Worm (Caenorhabditis elegans) whole organism, mixed stage, embryonic: ENCODE measurements around the gene ZK742.4.
A peak's percentile ranks its signal among the peaks of the same experiment; 100 is the strongest.

Experiments used
- M03D4.4 ChIP-seq: sonication (generic microtip); optimal IDR thresholded peaks from 2 replicates; lab custom pipeline; 2017; ENCODE audit warnings: mild to moderate bottlenecking, missing genetic modification characterization, missing compliant biosample characterization
- blmp-1 ChIP-seq: fragments of 150-350 bp; optimal IDR thresholded peaks from 2 replicates; lab custom pipeline; 2014; ENCODE audit warnings: missing biosample characterization, missing genetic modification characterization
- ceh-39 ChIP-seq: fragments of 150-350 bp; optimal IDR thresholded peaks from 2 replicates; lab custom pipeline; 2014; ENCODE audit warnings: missing biosample characterization, missing genetic modification characterization
- ceh-83 ChIP-seq: fragments of 200-800 bp; sonication (Bioruptor generic); optimal IDR thresholded peaks from 2 replicates; lab custom pipeline; 2018; ENCODE audit warnings: mild to moderate bottlenecking, missing genetic modification characterization, missing compliant biosample characterization
- ces-1 ChIP-seq: fragments of 150-350 bp; optimal IDR thresholded peaks from 2 replicates; lab custom pipeline; 2014; ENCODE audit warnings: missing biosample characterization, missing genetic modification reagents, missing genetic modification characterization
- cnd-1 ChIP-seq: fragments of 200-800 bp; sonication (Bioruptor generic); optimal IDR thresholded peaks from 2 replicates; lab custom pipeline; 2018; ENCODE audit warnings: mild to moderate bottlenecking, missing genetic modification characterization, missing compliant biosample characterization
- drap-1 ChIP-seq: fragments of 200-800 bp; sonication (Bioruptor generic); optimal IDR thresholded peaks from 3 replicates; lab custom pipeline; 2018; ENCODE audit warnings: mild to moderate bottlenecking, missing genetic modification characterization, missing compliant biosample characterization
- elt-1 ChIP-seq: sonication (generic microtip); optimal IDR thresholded peaks from 2 replicates; lab custom pipeline; 2017; ENCODE audit warnings: missing genetic modification characterization, mild to moderate bottlenecking, missing compliant biosample characterization, antibody characterized with exemption, moderate library complexity, borderline replicate concordance; ENCODE audit not compliant: insufficient read depth
- elt-3 ChIP-seq: fragments of 150-350 bp; optimal IDR thresholded peaks from 2 replicates; lab custom pipeline; 2014; ENCODE audit warnings: missing biosample characterization, missing genetic modification characterization
- flh-1 ChIP-seq: fragments of 200-800 bp; sonication (Bioruptor generic); optimal IDR thresholded peaks from 2 replicates; lab custom pipeline; 2018; ENCODE audit warnings: mild to moderate bottlenecking, missing genetic modification characterization, moderate library complexity, missing compliant biosample characterization
- hlh-1 ChIP-seq: fragments of 150-350 bp; optimal IDR thresholded peaks from 2 replicates; lab custom pipeline; 2014; ENCODE audit warnings: missing biosample characterization, missing genetic modification reagents, missing genetic modification characterization
- lin-13 ChIP-seq: fragments of 150-350 bp; optimal IDR thresholded peaks from 2 replicates; lab custom pipeline; 2014; ENCODE audit warnings: missing biosample characterization, missing genetic modification characterization
- lin-32 ChIP-seq: fragments of 200-800 bp; sonication (Bioruptor generic); optimal IDR thresholded peaks from 2 replicates; lab custom pipeline; 2018; ENCODE audit warnings: mild to moderate bottlenecking, missing genetic modification characterization, missing compliant biosample characterization
- lsy-2 ChIP-seq: fragments of 150-350 bp; optimal IDR thresholded peaks from 2 replicates; lab custom pipeline; 2014; ENCODE audit warnings: missing biosample characterization, missing genetic modification characterization
- mab-5 ChIP-seq: fragments of 150-350 bp; optimal IDR thresholded peaks from 2 replicates; lab custom pipeline; 2014; ENCODE audit warnings: missing biosample characterization, missing genetic modification characterization
- mep-1 ChIP-seq: fragments of 150-350 bp; optimal IDR thresholded peaks from 2 replicates; lab custom pipeline; 2017; ENCODE audit warnings: missing biosample characterization, missing genetic modification reagents, missing genetic modification characterization, inconsistent platforms
- mls-2 ChIP-seq: sonication (generic microtip); optimal IDR thresholded peaks from 2 replicates; lab custom pipeline; 2016; ENCODE audit warnings: mild to moderate bottlenecking, missing genetic modification characterization, moderate library complexity, missing compliant biosample characterization
- nhr-12 ChIP-seq: fragments of 150-350 bp; optimal IDR thresholded peaks from 2 replicates; lab custom pipeline; 2014; ENCODE audit warnings: missing biosample characterization, missing genetic modification characterization
- nhr-2 ChIP-seq: fragments of 150-350 bp; optimal IDR thresholded peaks from 2 replicates; lab custom pipeline; 2014; ENCODE audit warnings: missing biosample characterization, missing genetic modification characterization
- nhr-76 ChIP-seq: sonication (generic microtip); optimal IDR thresholded peaks from 2 replicates; lab custom pipeline; 2017; ENCODE audit warnings: missing biosample characterization, missing genetic modification characterization
- pha-4 ChIP-seq: fragments of 150-350 bp; optimal IDR thresholded peaks from 2 replicates; lab custom pipeline; 2018; ENCODE audit warnings: missing biosample characterization, missing genetic modification reagents, missing genetic modification characterization
- sem-2 ChIP-seq: fragments of 200-800 bp; sonication (Bioruptor generic); optimal IDR thresholded peaks from 2 replicates; lab custom pipeline; 2018; ENCODE audit warnings: mild to moderate bottlenecking, missing genetic modification characterization, missing compliant biosample characterization
- snpc-4 ChIP-seq: fragments of 150-350 bp; optimal IDR thresholded peaks from 2 replicates; lab custom pipeline; 2014; ENCODE audit warnings: missing biosample characterization, missing genetic modification characterization
- sptf-1 ChIP-seq: sonication (generic microtip); optimal IDR thresholded peaks from 2 replicates; lab custom pipeline; 2017; ENCODE audit warnings: mild to moderate bottlenecking, missing genetic modification characterization, moderate library complexity, missing compliant biosample characterization
- tbx-8 ChIP-seq: fragments of 200-800 bp; sonication (Bioruptor generic); optimal IDR thresholded peaks from 2 replicates; lab custom pipeline; 2018; ENCODE audit warnings: mild to moderate bottlenecking, missing genetic modification characterization, moderate library complexity, missing compliant biosample characterization
- unc-120 ChIP-seq: sonication (generic microtip); optimal IDR thresholded peaks from 2 replicates; lab custom pipeline; 2017; ENCODE audit warnings: missing genetic modification characterization, missing compliant biosample characterization; ENCODE audit not compliant: poor library complexity, severe bottlenecking
- unc-39 ChIP-seq: fragments of 150-350 bp; optimal IDR thresholded peaks from 2 replicates; lab custom pipeline; 2014; ENCODE audit warnings: missing biosample characterization, missing genetic modification characterization
- unc-62 ChIP-seq: fragments of 150-350 bp; optimal IDR thresholded peaks from 2 replicates; lab custom pipeline; 2014; ENCODE audit warnings: missing biosample characterization, missing genetic modification reagents, missing genetic modification characterization
- zip-8 ChIP-seq: fragments of 150-350 bp; optimal IDR thresholded peaks from 2 replicates; lab custom pipeline; 2014; ENCODE audit warnings: missing biosample characterization, missing genetic modification characterization
- ztf-11 ChIP-seq: fragments of 150-350 bp; optimal IDR thresholded peaks from 2 replicates; lab custom pipeline; 2014; ENCODE audit warnings: missing biosample characterization, missing genetic modification characterization

ZK742.4 gene

DNA sequence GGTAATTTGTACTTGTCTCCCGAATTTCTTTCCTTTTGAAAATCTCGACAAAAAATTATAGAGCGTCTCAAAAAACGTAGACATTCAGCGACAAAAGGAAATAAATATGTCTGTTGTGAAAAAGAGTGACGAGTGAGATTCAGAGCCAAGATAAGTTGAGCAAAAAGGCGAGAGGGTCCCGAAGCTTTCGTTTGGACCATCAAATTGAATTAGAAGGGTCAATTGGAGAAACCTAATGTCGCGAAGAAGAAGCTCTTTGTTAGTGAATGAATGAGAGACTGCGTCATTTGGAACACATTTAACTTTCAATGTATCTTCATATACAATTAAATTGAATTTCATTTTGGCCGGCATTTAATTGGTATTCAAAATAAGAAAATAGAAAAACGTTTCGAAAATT, 4.9 kb upstream of the ZK742.4 start:
- TF ChIP-seq pha-4 (tag; lab: Kevin White, UChicago) (no peak), ces-1 (GFP tag; lab: Kevin White, UChicago) (peak; percentile 97)

DNA sequence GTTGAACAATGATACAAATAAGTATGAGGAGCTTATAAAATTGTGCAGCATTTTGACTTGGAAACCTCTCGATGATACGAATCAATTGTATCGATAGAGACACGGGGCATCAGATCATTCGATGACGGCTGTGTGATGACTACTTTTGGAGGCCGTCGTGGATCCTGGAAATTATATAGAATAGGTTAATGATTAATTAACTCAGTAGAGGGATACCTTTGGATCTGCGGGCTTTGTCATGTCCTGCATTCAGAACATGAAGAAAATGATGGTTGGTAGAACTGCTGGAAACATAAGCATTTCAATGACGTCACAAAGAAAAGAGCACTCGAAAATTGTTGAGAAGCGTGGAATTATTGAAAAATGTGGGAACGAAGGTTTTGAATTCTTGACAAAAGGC, 3.0 kb upstream of the ZK742.4 start, which contains the start of gene ZK742.6:
Gene ZK742.6, minus strand, starts transcription at position 342 of the 400 bp plus-strand sequence.
- TF ChIP-seq mep-1 (tag; lab: Kevin White, UChicago) (no peak), lin-13 (tag; lab: Kevin White, UChicago) (no peak), tbx-8 (no peak), unc-120 (tag; lab: Kevin White, UChicago) (no peak), zip-8 (tag; lab: Kevin White, UChicago) (no peak), unc-62 (GFP tag; lab: Kevin White, UChicago) (no peak), lsy-2 (tag; lab: Kevin White, UChicago) (no peak), unc-39 (tag; lab: Kevin White, UChicago) (no peak), ces-1 (GFP tag; lab: Kevin White, UChicago) (no peak), ceh-83 (no peak), sptf-1 (tag; lab: Kevin White, UChicago) (no peak)

DNA sequence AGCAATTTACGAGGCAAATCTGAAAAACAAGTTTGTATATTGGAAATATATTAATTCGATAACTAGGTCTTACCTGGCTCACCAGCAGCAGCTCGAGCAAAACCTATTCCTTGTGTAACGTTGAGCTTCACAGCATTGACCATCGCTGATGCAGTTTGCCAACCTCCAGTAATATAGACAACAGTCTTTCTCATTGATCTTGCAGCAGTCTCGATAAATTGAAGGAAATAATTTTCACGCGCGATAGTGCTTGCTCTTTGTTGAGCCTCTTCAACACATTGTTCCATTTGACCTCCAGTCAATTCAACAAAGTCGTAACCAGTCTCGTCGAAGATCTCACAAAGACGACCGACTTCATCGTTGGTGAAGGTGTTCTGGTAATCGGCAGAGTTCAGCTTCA, 1.0 kb downstream of the ZK742.4 start:
- TF ChIP-seq M03D4.4 (tag; lab: Kevin White, UChicago) (no peak), zip-8 (tag; lab: Kevin White, UChicago) (no peak), drap-1 (no peak), nhr-12 (tag; lab: Kevin White, UChicago) (no peak), lin-13 (tag; lab: Kevin White, UChicago) (no peak), hlh-1 (tag; lab: Kevin White, UChicago) (no peak), flh-1 (GFP tag; lab: Kevin White, UChicago) (no peak), lin-32 (GFP tag; lab: Kevin White, UChicago) (no peak), unc-120 (tag; lab: Kevin White, UChicago) (no peak), ces-1 (GFP tag; lab: Kevin White, UChicago) (no peak), mls-2 (tag; lab: Kevin White, UChicago) (no peak), nhr-76 (no peak), pha-4 (tag; lab: Kevin White, UChicago) (no peak), unc-62 (GFP tag; lab: Kevin White, UChicago) (no peak)

DNA sequence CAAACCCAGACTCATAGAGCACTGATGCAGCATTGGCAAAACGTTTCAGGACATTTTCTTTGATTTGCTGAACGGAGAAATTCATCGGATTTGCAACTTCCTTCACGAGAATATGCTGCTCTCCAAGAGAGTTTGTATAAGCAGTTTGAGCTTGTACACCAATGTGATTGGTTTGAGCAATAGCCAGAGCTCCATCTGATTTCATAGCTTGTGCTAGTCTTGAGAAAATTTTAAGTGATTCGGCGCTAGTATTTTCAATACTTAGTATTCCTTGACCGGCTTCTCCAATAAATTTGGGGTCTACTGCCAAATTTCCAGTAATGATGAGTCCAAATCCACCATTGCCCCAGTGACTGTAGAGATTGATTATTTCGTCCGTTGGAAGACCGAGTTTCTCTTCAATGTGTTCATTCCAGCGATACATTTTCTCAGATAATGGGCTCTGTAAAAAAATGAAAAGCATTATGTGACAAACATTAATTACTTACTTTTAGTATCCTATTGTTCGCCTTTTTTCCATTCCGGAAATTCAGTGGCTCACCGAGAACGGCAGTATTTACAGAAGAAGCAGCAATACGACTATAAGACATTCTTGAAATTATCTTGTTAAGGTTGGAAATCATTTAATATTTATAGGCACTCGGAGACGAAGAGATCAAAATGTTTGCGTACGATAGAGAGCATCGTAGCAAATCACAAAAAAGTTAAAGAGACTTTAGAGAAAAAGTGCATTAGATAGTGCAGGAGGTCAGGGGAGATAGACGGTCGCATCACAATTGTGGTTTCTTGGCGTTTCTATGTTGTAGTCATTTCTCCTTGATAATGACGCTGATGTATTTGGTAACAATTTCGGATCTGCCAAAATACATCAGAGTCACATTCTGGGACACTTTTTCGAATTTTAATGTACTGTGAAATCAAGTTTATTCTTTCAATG, 2.0 kb downstream of the ZK742.4 start, which contains the start of gene ZK742.3:
Gene ZK742.3, minus strand, starts transcription at position 593 of the 937 bp plus-strand sequence.
- TF ChIP-seq ceh-39 (tag; lab: Kevin White, UChicago) (no peak), flh-1 (GFP tag; lab: Kevin White, UChicago) (no peak), lin-13 (tag; lab: Kevin White, UChicago) (no peak), tbx-8 (no peak), sem-2 (GFP tag; lab: Kevin White, UChicago) (no peak), unc-39 (tag; lab: Kevin White, UChicago) (no peak), M03D4.4 (tag; lab: Kevin White, UChicago) (no peak), lin-32 (GFP tag; lab: Kevin White, UChicago) (no peak), mab-5 (no peak), ztf-11 (no peak), blmp-1 (no peak), zip-8 (tag; lab: Kevin White, UChicago) (no peak), snpc-4 (tag; lab: Kevin White, UChicago) (no peak), cnd-1 (tag; lab: Kevin White, UChicago) (no peak), hlh-1 (tag; lab: Kevin White, UChicago) (no peak), nhr-2 (tag; lab: Kevin White, UChicago) (no peak)

DNA sequence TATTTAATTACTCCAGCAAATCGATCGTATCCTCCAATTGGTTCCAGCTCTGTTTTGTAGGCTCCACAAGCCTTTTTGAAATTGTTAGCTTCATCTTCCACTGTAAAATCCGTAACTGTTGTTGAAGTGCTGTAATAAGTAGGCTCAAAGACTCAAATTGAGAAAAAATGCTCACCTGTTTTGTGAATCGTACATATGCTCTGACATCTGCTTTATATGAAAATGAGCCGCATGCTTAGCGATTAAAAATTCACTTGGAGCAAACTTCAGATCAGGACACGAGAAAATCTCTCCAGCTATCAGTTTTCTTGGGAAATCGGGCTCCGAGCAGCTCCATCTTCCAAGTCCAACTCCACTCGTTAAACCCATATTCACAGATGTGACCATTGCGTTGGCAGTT, 3.1 kb downstream of the ZK742.4 start:
- TF ChIP-seq lin-13 (tag; lab: Kevin White, UChicago) (no peak), elt-3 (tag; lab: Kevin White, UChicago) (no peak), elt-1 (tag; lab: Kevin White, UChicago) (no peak)
